Worm (Caenorhabditis elegans) whole organism, early embryonic: Measurements from ENCODE around the gene txt-14.

Experiments
- B0310.2 ChIP-seq: sonication (generic microtip); optimal IDR thresholded peaks from 2 replicates; lab custom pipeline; 2016; ENCODE audit warnings: mild to moderate bottlenecking, missing genetic modification characterization, missing compliant biosample characterization
- F13C5.2 ChIP-seq: sonication (generic microtip); optimal IDR thresholded peaks from 2 replicates; lab custom pipeline; 2017; ENCODE audit warnings: mild to moderate bottlenecking, missing genetic modification characterization, inconsistent platforms, missing compliant biosample characterization
- aly-1 ChIP-seq: sonication (generic microtip); optimal IDR thresholded peaks from 2 replicates; lab custom pipeline; 2016; ENCODE audit warnings: missing genetic modification characterization, missing compliant biosample characterization
- ama-1 ChIP-seq: fragments of 150-350 bp; optimal IDR thresholded peaks from 2 replicates; lab custom pipeline; 2014
- ets-7 ChIP-seq: sonication (generic microtip); optimal IDR thresholded peaks from 2 replicates; lab custom pipeline; 2016; ENCODE audit warnings: missing genotype, missing genetic modification characterization, missing compliant biosample characterization
- flt-1 ChIP-seq: fragments of 200-800 bp; sonication (Bioruptor generic); IDR thresholded peaks from 2 replicates; pipeline ENCODE4 v1.3.6; 2022; ENCODE audit warnings: missing genetic modification characterization, missing compliant biosample characterization
- hmbx-1 ChIP-seq: sonication (generic microtip); optimal IDR thresholded peaks from 2 replicates; lab custom pipeline; 2016; ENCODE audit warnings: mild to moderate bottlenecking, missing genetic modification characterization, missing compliant biosample characterization
- hnd-1 ChIP-seq: sonication (generic microtip); optimal IDR thresholded peaks from 2 replicates; lab custom pipeline; 2016; ENCODE audit warnings: missing genetic modification characterization, missing compliant biosample characterization
- scrt-1 ChIP-seq: fragments of 200-800 bp; sonication (Bioruptor generic); IDR thresholded peaks from 2 replicates; pipeline ENCODE4 v1.3.6; 2022; ENCODE audit warnings: missing genetic modification characterization, missing compliant biosample characterization
- sea-1 ChIP-seq: fragments of 200-800 bp; sonication (Bioruptor generic); conservative IDR thresholded peaks from 2 replicates; pipeline ENCODE4 v1.3.6; 2022; ENCODE audit warnings: missing genetic modification characterization, missing compliant biosample characterization
- tbx-11 ChIP-seq: fragments of 200-800 bp; sonication (Bioruptor generic); IDR thresholded peaks from 2 replicates; pipeline ENCODE4 v1.3.6; 2022; ENCODE audit warnings: missing genetic modification characterization, missing compliant biosample characterization
- tra-4 ChIP-seq: sonication (generic microtip); optimal IDR thresholded peaks from 2 replicates; lab custom pipeline; 2017; ENCODE audit warnings: missing genetic modification characterization, missing compliant biosample characterization

ce11 chrV:18592448-18592847 lies 10.0 kb downstream of the txt-14 start, which contains the start of gene grdn-1:
- TF ChIP-seq F13C5.2: no peak
- no peak for TF ChIP-seq sea-1 (GFP tag; lab: Robert Waterston, UW)
- no peak for TF ChIP-seq aly-1 (tag; lab: Kevin White, UChicago)
- no peak for TF ChIP-seq scrt-1
- TF ChIP-seq ama-1: no peak
- no peak for TF ChIP-seq B0310.2
- TF ChIP-seq tra-4 (tag; lab: Kevin White, UChicago): no peak
- no peak for TF ChIP-seq hmbx-1 (tag; lab: Kevin White, UChicago)
- no peak for TF ChIP-seq hnd-1 (tag; lab: Kevin White, UChicago)
- no peak for TF ChIP-seq flt-1 (GFP tag; lab: Robert Waterston, UW)
- TF ChIP-seq ets-7 (tag; lab: Kevin White, UChicago): no peak
- TF ChIP-seq tbx-11: no peak
